Fruit fly (Drosophila melanogaster) whole organism, embryonic: ENCODE measurements around the gene ich.

Source experiments
- Ada2b ChIP-seq: fragments of 200-800 bp; sonication (Bioruptor generic); IDR thresholded peaks from 2 replicates; pipeline ENCODE4 v1.3.6; 2022; ENCODE audit warnings: missing biosample characterization, missing genetic modification characterization
- Adf1 ChIP-seq: fragments of 200-800 bp; sonication (Bioruptor generic); IDR thresholded peaks from 2 replicates; pipeline ENCODE4 v1.3.6; 2022; ENCODE audit warnings: missing biosample characterization, missing genetic modification characterization
- Bgb ChIP-seq: fragments of 200-800 bp; sonication (Bioruptor generic); IDR thresholded peaks from 2 replicates; pipeline ENCODE4 v1.3.6; 2022; ENCODE audit warnings: missing biosample characterization, missing genetic modification characterization; ENCODE audit not compliant: partially characterized antibody
- CG10209 ChIP-seq: fragments of 200-800 bp; sonication (Bioruptor generic); optimal IDR thresholded peaks from 3 replicates; lab custom pipeline; 2017; ENCODE audit warnings: missing biosample characterization, mild to moderate bottlenecking, missing genetic modification characterization, missing genetic modification reagents
- CG10267 ChIP-seq: fragments of 200-800 bp; sonication (Bioruptor generic); optimal IDR thresholded peaks from 2 replicates; lab custom pipeline; 2018; ENCODE audit warnings: missing biosample characterization, mild to moderate bottlenecking, missing genetic modification characterization, moderate library complexity
- CG11456 ChIP-seq: fragments of 200-800 bp; sonication (Bioruptor generic); IDR thresholded peaks from 3 replicates; pipeline ENCODE4 v1.3.6; 2022; ENCODE audit warnings: missing biosample characterization, missing genetic modification characterization
- CG12071 ChIP-seq: fragments of 200-800 bp; sonication (Bioruptor generic); optimal IDR thresholded peaks from 3 replicates; lab custom pipeline; 2018; ENCODE audit warnings: missing biosample characterization, mild to moderate bottlenecking, missing genetic modification characterization
- CG12104 ChIP-seq: fragments of 200-800 bp; sonication (Bioruptor generic); optimal IDR thresholded peaks from 3 replicates; lab custom pipeline; 2016; ENCODE audit warnings: missing biosample characterization, missing genetic modification characterization
- CG12219 ChIP-seq: fragments of 200-800 bp; sonication (Bioruptor generic); optimal IDR thresholded peaks from 3 replicates; lab custom pipeline; 2018; ENCODE audit warnings: missing biosample characterization, mild to moderate bottlenecking, missing genetic modification characterization
- CG1647 ChIP-seq: fragments of 200-800 bp; sonication (Bioruptor generic); optimal IDR thresholded peaks from 3 replicates; lab custom pipeline; 2016; ENCODE audit warnings: missing biosample characterization, missing genetic modification characterization
- CG16779 ChIP-seq: fragments of 200-800 bp; sonication (Bioruptor generic); IDR thresholded peaks from 2 replicates; pipeline ENCODE4 v1.3.6; 2022; ENCODE audit warnings: missing biosample characterization, missing genetic modification characterization
- CG17829 ChIP-seq: fragments of 200-800 bp; optimal IDR thresholded peaks from 2 replicates; lab custom pipeline; 2019; ENCODE audit warnings: missing biosample characterization, mild to moderate bottlenecking, missing genetic modification characterization, moderate library complexity
- CG1832 ChIP-seq: fragments of 200-800 bp; sonication (Bioruptor generic); optimal IDR thresholded peaks from 2 replicates; lab custom pipeline; 2017; ENCODE audit warnings: missing biosample characterization, mild to moderate bottlenecking, missing genetic modification characterization, inconsistent platforms
- CG3065 ChIP-seq: fragments of 200-800 bp; sonication (Bioruptor generic); optimal IDR thresholded peaks from 2 replicates; lab custom pipeline; 2016; ENCODE audit warnings: missing biosample characterization, missing genetic modification characterization
- CG31365 ChIP-seq: fragments of 200-800 bp; sonication (Bioruptor generic); optimal IDR thresholded peaks from 2 replicates; lab custom pipeline; 2018; ENCODE audit warnings: missing biosample characterization, mild to moderate bottlenecking, missing genetic modification characterization
- CG31441 ChIP-seq: fragments of 200-800 bp; sonication (Bioruptor generic); IDR thresholded peaks from 2 replicates; pipeline ENCODE4 v1.3.6; 2022; ENCODE audit warnings: missing biosample characterization, missing genetic modification characterization
- CG4360 ChIP-seq: fragments of 200-800 bp; sonication (Bioruptor generic); IDR thresholded peaks from 2 replicates; pipeline ENCODE4 v1.3.6; 2022; ENCODE audit warnings: missing biosample characterization, missing genetic modification characterization
- CG4424 ChIP-seq: fragments of 200-800 bp; sonication (Bioruptor generic); optimal IDR thresholded peaks from 3 replicates; lab custom pipeline; 2016; ENCODE audit warnings: missing biosample characterization, missing genetic modification characterization
- CG4820 ChIP-seq: fragments of 200-800 bp; sonication (Bioruptor generic); optimal IDR thresholded peaks from 3 replicates; lab custom pipeline; 2016; ENCODE audit warnings: missing biosample characterization, missing genetic modification characterization
- CG6254 ChIP-seq: fragments of 200-800 bp; sonication (Bioruptor generic); optimal IDR thresholded peaks from 3 replicates; lab custom pipeline; 2017; ENCODE audit warnings: mild to moderate bottlenecking, missing biosample characterization, missing genetic modification reagents, missing genetic modification characterization
- CG7271 ChIP-seq: fragments of 200-800 bp; sonication (Bioruptor generic); optimal IDR thresholded peaks from 2 replicates; lab custom pipeline; 2018; ENCODE audit warnings: missing biosample characterization, mild to moderate bottlenecking, missing genetic modification characterization, moderate library complexity
- CG7839 ChIP-seq: fragments of 200-800 bp; sonication (Bioruptor generic); optimal IDR thresholded peaks from 3 replicates; lab custom pipeline; 2018; ENCODE audit warnings: missing biosample characterization, mild to moderate bottlenecking, missing genetic modification characterization, moderate library complexity
- CG8290 ChIP-seq, 3 experiments: fragments of 200-800 bp; sonication (Bioruptor generic); optimal IDR thresholded peaks; 2 replicates each; lab custom pipeline; 2016 to 2019; ENCODE audit warnings: missing biosample characterization in 3 of 3, missing genetic modification characterization in 3 of 3, mild to moderate bottlenecking in 2 of 3, moderate library complexity in 1 of 3
- CG8478 ChIP-seq: fragments of >200 bp; optimal IDR thresholded peaks from 2 replicates; lab custom pipeline; 2018
- CG9215 ChIP-seq: fragments of 200-800 bp; sonication (Bioruptor generic); IDR thresholded peaks from 2 replicates; pipeline ENCODE4 v1.3.6; 2022; ENCODE audit warnings: missing biosample characterization, missing genetic modification characterization
- CG9797 ChIP-seq: fragments of 200-800 bp; sonication (Bioruptor generic); optimal IDR thresholded peaks from 3 replicates; lab custom pipeline; 2018; ENCODE audit warnings: missing biosample characterization, mild to moderate bottlenecking, missing genetic modification characterization
- D19A ChIP-seq: fragments of 200-800 bp; optimal IDR thresholded peaks from 3 replicates; lab custom pipeline; 2019; ENCODE audit warnings: missing biosample characterization, mild to moderate bottlenecking, missing genetic modification characterization, moderate library complexity
- Deaf1 ChIP-seq: fragments of 200-800 bp; optimal IDR thresholded peaks from 3 replicates; lab custom pipeline; 2019; ENCODE audit warnings: missing biosample characterization, mild to moderate bottlenecking, missing genetic modification characterization, moderate library complexity
- Dip2 ChIP-seq: fragments of 200-800 bp; sonication (Bioruptor generic); IDR thresholded peaks from 2 replicates; pipeline ENCODE4 v1.3.6; 2022; ENCODE audit warnings: missing biosample characterization, missing genetic modification characterization
- Fer1 ChIP-seq: fragments of 200-800 bp; sonication (Bioruptor generic); optimal IDR thresholded peaks from 2 replicates; lab custom pipeline; 2017; ENCODE audit warnings: missing biosample characterization, mild to moderate bottlenecking, missing genetic modification characterization
- Lpt ChIP-seq: fragments of >200 bp; optimal IDR thresholded peaks from 2 replicates; lab custom pipeline; 2018; ENCODE audit warnings: missing biosample characterization, missing genetic modification characterization
- MTF-1 ChIP-seq: fragments of 200-800 bp; sonication (Bioruptor generic); optimal IDR thresholded peaks from 2 replicates; lab custom pipeline; 2018; ENCODE audit warnings: missing biosample characterization, mild to moderate bottlenecking, missing genetic modification characterization, borderline replicate concordance
- NK7.1 ChIP-seq: fragments of 200-800 bp; sonication (Bioruptor generic); optimal IDR thresholded peaks from 3 replicates; lab custom pipeline; 2016; ENCODE audit warnings: missing biosample characterization, missing genetic modification characterization
- Oli ChIP-seq: fragments of 200-800 bp; sonication (Bioruptor generic); optimal IDR thresholded peaks from 2 replicates; lab custom pipeline; 2018; ENCODE audit warnings: missing biosample characterization, mild to moderate bottlenecking, missing genetic modification characterization, moderate library complexity
- Pdp1 ChIP-seq, 2 experiments: fragments of 200-800 bp; sonication (Bioruptor generic); optimal IDR thresholded peaks; 3 replicates each; lab custom pipeline; 2016; ENCODE audit warnings: missing biosample characterization in 2 of 2, missing genetic modification characterization in 2 of 2, mild to moderate bottlenecking in 1 of 2, moderate library complexity in 1 of 2
- Ravus ChIP-seq: fragments of 200-800 bp; sonication (Bioruptor generic); IDR thresholded peaks from 2 replicates; pipeline ENCODE4 v1.3.6; 2022; ENCODE audit warnings: missing biosample characterization, missing genetic modification characterization
- Sox100B ChIP-seq: fragments of 200-800 bp; sonication (Bioruptor generic); optimal IDR thresholded peaks from 3 replicates; lab custom pipeline; 2018; ENCODE audit warnings: missing biosample characterization, mild to moderate bottlenecking, missing genetic modification characterization
- Spps ChIP-seq: fragments of 200-800 bp; sonication (Bioruptor generic); optimal IDR thresholded peaks from 2 replicates; lab custom pipeline; 2018; ENCODE audit warnings: missing biosample characterization, mild to moderate bottlenecking, missing genetic modification characterization
- cg ChIP-seq: fragments of 200-800 bp; sonication (Bioruptor generic); optimal IDR thresholded peaks from 3 replicates; lab custom pipeline; 2019; ENCODE audit warnings: missing biosample characterization, mild to moderate bottlenecking, missing genetic modification characterization, moderate library complexity
- danr ChIP-seq: fragments of 200-800 bp; sonication (Bioruptor generic); IDR thresholded peaks from 2 replicates; pipeline ENCODE4 v1.3.6; 2022; ENCODE audit warnings: missing biosample characterization, missing genetic modification characterization
- esg ChIP-seq: fragments of 200-800 bp; sonication (Bioruptor generic); conservative IDR thresholded peaks from 2 replicates; pipeline ENCODE4 v1.3.6; 2022; ENCODE audit warnings: missing biosample characterization, missing genetic modification characterization
- grau ChIP-seq: fragments of 200-800 bp; optimal IDR thresholded peaks from 3 replicates; lab custom pipeline; 2019; ENCODE audit warnings: missing biosample characterization, mild to moderate bottlenecking, missing genetic modification characterization, moderate library complexity
- gro ChIP-seq: fragments of 200-800 bp; sonication (Bioruptor generic); optimal IDR thresholded peaks from 2 replicates; lab custom pipeline; 2016; ENCODE audit warnings: missing biosample characterization, missing genetic modification characterization
- jing ChIP-seq: fragments of 200-800 bp; sonication (Bioruptor generic); optimal IDR thresholded peaks from 2 replicates; lab custom pipeline; 2018; ENCODE audit warnings: missing biosample characterization, mild to moderate bottlenecking, missing genetic modification characterization
- klu ChIP-seq: fragments of 200-800 bp; sonication (Bioruptor generic); IDR thresholded peaks from 2 replicates; pipeline ENCODE4 v1.3.6; 2022; ENCODE audit warnings: missing biosample characterization, missing genetic modification characterization
- lmd ChIP-seq: fragments of 200-800 bp; sonication (Bioruptor generic); IDR thresholded peaks from 2 replicates; pipeline ENCODE4 v1.3.6; 2022; ENCODE audit warnings: missing biosample characterization, missing genetic modification characterization
- peb ChIP-seq: fragments of 200-800 bp; sonication (Bioruptor generic); IDR thresholded peaks from 2 replicates; pipeline ENCODE4 v1.3.6; 2022; ENCODE audit warnings: missing biosample characterization, missing genetic modification characterization
- slp2 ChIP-seq: fragments of 200-800 bp; sonication (Bioruptor generic); optimal IDR thresholded peaks from 2 replicates; lab custom pipeline; 2016; ENCODE audit warnings: missing biosample characterization, missing genetic modification characterization
- sqz ChIP-seq: fragments of 200-800 bp; sonication (Bioruptor generic); optimal IDR thresholded peaks from 3 replicates; lab custom pipeline; 2018; ENCODE audit warnings: missing biosample characterization, mild to moderate bottlenecking, missing genetic modification characterization
- tna ChIP-seq: fragments of 200-800 bp; sonication (Bioruptor generic); IDR thresholded peaks from 2 replicates; pipeline ENCODE4 v1.3.6; 2022; ENCODE audit warnings: missing biosample characterization, missing genetic modification characterization; ENCODE audit not compliant: partially characterized antibody
- unpg ChIP-seq: fragments of 200-800 bp; sonication (Bioruptor generic); optimal IDR thresholded peaks from 3 replicates; lab custom pipeline; 2018; ENCODE audit warnings: missing biosample characterization, mild to moderate bottlenecking, missing genetic modification characterization, moderate library complexity

Gene ich

DNA sequence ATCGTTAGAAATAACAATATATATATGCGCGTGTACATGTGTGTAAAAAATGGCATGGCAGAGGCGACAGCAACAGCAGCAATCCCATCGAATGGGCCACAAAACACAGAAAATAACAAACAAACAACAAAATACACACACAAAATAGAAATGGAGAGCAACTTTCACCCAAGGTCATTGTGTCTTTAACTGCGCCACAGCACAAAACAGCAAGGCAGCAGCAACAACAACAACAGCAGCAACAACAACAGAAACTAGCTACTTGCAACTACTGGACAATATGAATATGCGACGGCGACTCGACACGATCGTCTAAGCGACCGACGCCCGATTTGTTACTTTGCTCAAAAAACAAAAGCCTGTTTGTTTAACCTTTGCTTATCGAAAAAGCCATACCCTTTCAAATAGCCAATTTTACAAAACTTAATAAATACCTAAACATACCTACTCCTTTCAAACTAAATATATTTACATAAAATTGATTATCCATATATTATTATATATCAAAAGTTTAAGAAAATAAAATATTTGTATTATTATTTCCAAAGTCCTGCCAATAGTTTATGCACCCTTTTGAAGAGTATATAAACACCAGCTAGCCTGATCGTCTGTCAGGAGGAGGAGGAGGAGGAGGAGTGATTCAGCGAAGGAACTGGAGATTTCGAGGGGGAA is 14.9 kb downstream of the ich start (continued):
- TF ChIP-seq D19A (tag; lab: Kevin White, UChicago) (peak; percentile 85), CG9215 (GFP tag; lab: Robert Waterston, UW) (no peak), CG8290 (GFP tag; optimal IDR thresholded peaks at IDR 0.05; lab: Kevin White, UChicago) (no peak), CG8290 (tag; optimal IDR thresholded peaks at IDR 0.05; lab: Kevin White, UChicago) (no peak), slp2 (GFP tag; lab: Kevin White, UChicago) (no peak), CG4424 (GFP tag; lab: Kevin White, UChicago) (no peak), klu (GFP tag; lab: Robert Waterston, UW) (no peak), Pdp1 (GFP tag; optimal IDR thresholded peaks at IDR 0.05; lab: Kevin White, UChicago) (no peak), CG17829 (peak; percentile 13), CG7839 (tag; lab: Kevin White, UChicago) (peak; percentile 39), unpg (peak; percentile 19), CG3065 (GFP tag; lab: Kevin White, UChicago) (no peak), CG8478 (no peak), CG7271 (no peak), gro (no peak), NK7.1 (GFP tag; lab: Kevin White, UChicago) (no peak), CG9797 (GFP tag; lab: Kevin White, UChicago) (no peak), Ravus (GFP tag; lab: Robert Waterston, UW) (no peak), Ada2b (GFP tag; lab: Robert Waterston, UW) (no peak), jing (no peak), sqz (GFP tag; lab: Kevin White, UChicago) (no peak), CG4360 (peak; percentile 73), Deaf1 (tag; lab: Kevin White, UChicago) (peak; percentile 26), Spps (tag; lab: Kevin White, UChicago) (no peak), Oli (tag; lab: Kevin White, UChicago) (peak; percentile 11), MTF-1 (no peak), CG4820 (GFP tag; lab: Kevin White, UChicago) (no peak), CG12104 (no peak), CG10267 (tag; lab: Kevin White, UChicago) (peak; percentile 17), Bgb (GFP tag; lab: Robert Waterston, UW) (no peak), peb (no peak), CG11456 (GFP tag; lab: Robert Waterston, UW) (no peak), CG16779 (GFP tag; lab: Robert Waterston, UW) (no peak), Dip2 (GFP tag; lab: Robert Waterston, UW) (no peak), CG10209 (no peak), Lpt (no peak), esg (no peak), Fer1 (no peak), CG1832 (GFP tag; lab: Kevin White, UChicago) (no peak), danr (GFP tag; lab: Robert Waterston, UW) (no peak), lmd (GFP tag; lab: Robert Waterston, UW) (no peak), tna (GFP tag; lab: Robert Waterston, UW) (no peak), CG1647 (GFP tag; lab: Kevin White, UChicago) (no peak), CG6254 (GFP tag; lab: Kevin White, UChicago) (no peak), Adf1 (GFP tag; lab: Robert Waterston, UW) (no peak), CG12071 (GFP tag; lab: Kevin White, UChicago) (no peak), CG12219 (no peak), CG31441 (GFP tag; lab: Robert Waterston, UW) (peak; percentile 49; the same call in 1 of the 2 replicates), grau (tag; lab: Kevin White, UChicago) (peak; percentile 15), Sox100B (GFP tag; lab: Kevin White, UChicago) (peak; percentile 25), cg (GFP tag; lab: Kevin White, UChicago) (no peak), CG31365 (no peak)
